Fruit fly (Drosophila melanogaster) whole organism, embryonic: ENCODE measurements around the gene CG31677.

Source experiments
- Adf1 ChIP-seq: fragments of 200-800 bp; sonication (Bioruptor generic); IDR thresholded peaks from 2 replicates; pipeline ENCODE4 v1.3.6; 2022; ENCODE audit warnings: missing biosample characterization, missing genetic modification characterization
- CG10321 ChIP-seq: fragments of 200-800 bp; sonication (Bioruptor generic); IDR thresholded peaks from 2 replicates; pipeline ENCODE4 v1.3.6; 2022; ENCODE audit warnings: missing biosample characterization, missing genetic modification characterization
- CG12769 ChIP-seq: fragments of 200-800 bp; sonication (Bioruptor generic); optimal IDR thresholded peaks from 2 replicates; lab custom pipeline; 2019; ENCODE audit warnings: missing biosample characterization, mild to moderate bottlenecking, missing genetic modification characterization, moderate library complexity
- CG13424 ChIP-seq: fragments of 200-800 bp; sonication (Bioruptor generic); optimal IDR thresholded peaks from 2 replicates; lab custom pipeline; 2019; ENCODE audit warnings: missing biosample characterization, mild to moderate bottlenecking, missing genetic modification characterization, moderate library complexity
- CG14441 ChIP-seq: fragments of 200-800 bp; sonication (Bioruptor generic); IDR thresholded peaks from 2 replicates; pipeline ENCODE4 v1.3.6; 2022; ENCODE audit warnings: missing biosample characterization, missing genetic modification characterization
- CG15601 ChIP-seq: fragments of 200-800 bp; sonication (Bioruptor generic); optimal IDR thresholded peaks from 3 replicates; lab custom pipeline; 2019; ENCODE audit warnings: missing biosample characterization, mild to moderate bottlenecking, missing genetic modification characterization, moderate library complexity
- CG3065 ChIP-seq: fragments of 200-800 bp; sonication (Bioruptor generic); optimal IDR thresholded peaks from 2 replicates; lab custom pipeline; 2016; ENCODE audit warnings: missing biosample characterization, missing genetic modification characterization
- CG32767 ChIP-seq: fragments of 200-800 bp; sonication (Bioruptor generic); IDR thresholded peaks from 2 replicates; pipeline ENCODE4 v1.3.6; 2022; ENCODE audit warnings: missing biosample characterization, missing genetic modification characterization
- CG7963 ChIP-seq: fragments of 200-800 bp; sonication (Bioruptor generic); IDR thresholded peaks from 3 replicates; pipeline ENCODE4 v1.3.6; 2022; ENCODE audit warnings: missing biosample characterization, missing genetic modification characterization; ENCODE audit not compliant: partially characterized antibody
- Deaf1 ChIP-seq: fragments of 200-800 bp; optimal IDR thresholded peaks from 3 replicates; lab custom pipeline; 2019; ENCODE audit warnings: missing biosample characterization, mild to moderate bottlenecking, missing genetic modification characterization, moderate library complexity
- Doc3 ChIP-seq: fragments of 200-800 bp; sonication (Bioruptor generic); IDR thresholded peaks from 3 replicates; pipeline ENCODE4 v1.3.6; 2022; ENCODE audit warnings: missing biosample characterization, missing genetic modification characterization; ENCODE audit not compliant: partially characterized antibody
- Hr78 ChIP-seq, 2 experiments: fragments of 200-800 bp in 1 of 2; fragments of >200 bp in 1 of 2; sonication (Bioruptor generic) in 1 of 2; optimal IDR thresholded peaks; 2 replicates each; lab custom pipeline; 2017 to 2019; ENCODE audit warnings: missing biosample characterization in 2 of 2, missing genetic modification characterization in 2 of 2, mild to moderate bottlenecking in 1 of 2, moderate library complexity in 1 of 2
- Med ChIP-seq: fragments of 200-800 bp; sonication (Bioruptor generic); peaks from one replicate; lab custom pipeline; 2016; ENCODE audit warnings: missing biosample characterization, missing genetic modification characterization, mild to moderate bottlenecking, inconsistent platforms, moderate library complexity
- Tbp ChIP-seq: fragments of >200 bp; optimal IDR thresholded peaks from 2 replicates; lab custom pipeline; 2018; ENCODE audit warnings: missing biosample characterization, missing genetic modification characterization
- Trl ChIP-seq, 3 experiments: fragments of >200 bp in 2 of 3; fragments of 200-800 bp in 1 of 3; sonication (Bioruptor generic) in 1 of 3; optimal IDR thresholded peaks; 2 replicates in 1 of 3; 3 replicates in 2 of 3; lab custom pipeline; 2016 to 2017; ENCODE audit warnings: missing biosample characterization in 1 of 3, missing genetic modification characterization in 1 of 3
- abd-A ChIP-seq: fragments of 200-800 bp; sonication (Bioruptor generic); optimal IDR thresholded peaks from 3 replicates; lab custom pipeline; 2019; ENCODE audit warnings: missing biosample characterization, mild to moderate bottlenecking, missing genetic modification characterization, moderate library complexity
- cg ChIP-seq: fragments of 200-800 bp; sonication (Bioruptor generic); optimal IDR thresholded peaks from 3 replicates; lab custom pipeline; 2019; ENCODE audit warnings: missing biosample characterization, mild to moderate bottlenecking, missing genetic modification characterization, moderate library complexity
- chm ChIP-seq: fragments of 200-800 bp; sonication (Bioruptor generic); IDR thresholded peaks from 2 replicates; pipeline ENCODE4 v1.3.6; 2022; ENCODE audit warnings: missing biosample characterization, missing genetic modification characterization
- crol ChIP-seq: fragments of 200-800 bp; sonication (Bioruptor generic); IDR thresholded peaks from 2 replicates; pipeline ENCODE4 v1.3.6; 2022; ENCODE audit warnings: missing biosample characterization, missing genetic modification characterization
- dimm ChIP-seq: fragments of 200-800 bp; sonication (Bioruptor generic); IDR thresholded peaks from 2 replicates; pipeline ENCODE4 v1.3.6; 2022; ENCODE audit warnings: missing biosample characterization, missing genetic modification characterization
- ewg ChIP-seq: fragments of 200-800 bp; sonication (Bioruptor generic); optimal IDR thresholded peaks from 3 replicates; lab custom pipeline; 2017; ENCODE audit warnings: mild to moderate bottlenecking, missing biosample characterization, missing genetic modification reagents, missing genetic modification characterization
- gfzf ChIP-seq: fragments of 200-800 bp; sonication (Bioruptor generic); optimal IDR thresholded peaks from 2 replicates; lab custom pipeline; 2016; ENCODE audit warnings: missing biosample characterization, mild to moderate bottlenecking, missing genetic modification characterization, moderate library complexity
- gsb-n ChIP-seq: fragments of 200-800 bp; sonication (Bioruptor generic); optimal IDR thresholded peaks from 3 replicates; lab custom pipeline; 2018; ENCODE audit warnings: missing biosample characterization, mild to moderate bottlenecking, missing genetic modification characterization
- nom ChIP-seq: fragments of 200-800 bp; sonication (Bioruptor generic); optimal IDR thresholded peaks from 2 replicates; lab custom pipeline; 2017; ENCODE audit warnings: missing biosample characterization, missing genetic modification characterization, mild to moderate bottlenecking, moderate library complexity, missing genetic modification reagents
- oc ChIP-seq: fragments of 200-800 bp; sonication (Bioruptor generic); optimal IDR thresholded peaks from 2 replicates; lab custom pipeline; 2018; ENCODE audit warnings: missing biosample characterization, mild to moderate bottlenecking, missing genetic modification characterization, moderate library complexity
- pb ChIP-seq: fragments of 200-800 bp; sonication (Bioruptor generic); optimal IDR thresholded peaks from 3 replicates; lab custom pipeline; 2016; ENCODE audit warnings: missing biosample characterization, missing genetic modification characterization
- psq ChIP-seq: fragments of 200-800 bp; sonication (Bioruptor generic); optimal IDR thresholded peaks from 2 replicates; lab custom pipeline; 2017; ENCODE audit warnings: missing biosample characterization, missing genetic modification characterization
- scrt ChIP-seq: fragments of 200-800 bp; sonication (Bioruptor generic); optimal IDR thresholded peaks from 2 replicates; lab custom pipeline; 2018; ENCODE audit warnings: missing biosample characterization, mild to moderate bottlenecking, missing genetic modification characterization, moderate library complexity
- sisA ChIP-seq: fragments of 200-800 bp; sonication (Bioruptor generic); IDR thresholded peaks from 2 replicates; pipeline ENCODE4 v1.3.6; 2022; ENCODE audit warnings: missing biosample characterization, missing genetic modification characterization

CG31677 gene

DNA sequence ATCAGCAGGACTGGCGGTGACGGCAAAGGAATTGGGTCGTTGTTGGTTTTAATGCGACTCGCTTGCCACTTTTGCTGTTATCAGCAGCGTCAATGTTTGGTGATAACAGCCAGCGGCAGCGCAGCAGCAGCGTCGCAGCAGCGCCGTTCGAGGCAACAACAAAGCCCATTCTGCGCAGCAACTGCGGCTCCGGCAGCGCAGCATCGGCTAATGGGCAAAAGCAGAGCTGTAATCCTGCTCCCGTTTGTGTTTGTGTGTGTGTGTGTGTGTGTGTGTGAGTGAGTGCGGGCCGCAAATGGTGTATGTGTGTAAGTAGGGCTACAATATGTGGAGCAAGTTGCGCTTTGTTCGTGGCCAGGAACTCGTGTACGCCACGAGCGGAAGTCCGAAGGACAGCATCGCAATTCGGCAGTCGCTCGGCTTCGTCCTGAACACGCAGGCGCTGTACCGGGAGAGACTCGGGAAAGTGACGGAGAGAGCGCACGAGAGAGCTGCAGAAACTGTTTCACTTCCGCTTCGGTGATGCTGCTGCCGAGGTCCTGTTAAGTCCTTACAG, 42.8 kb downstream of the CG31677 start:
- no peak for TF ChIP-seq oc (tag; lab: Kevin White, UChicago)
- TF ChIP-seq cg (GFP tag; lab: Kevin White, UChicago), result peak; percentile 42
- TF ChIP-seq Trl (optimal IDR thresholded peaks at IDR 0.05; lab: Kevin White, UChicago), result peak; percentile 32 to 44
- no peak for TF ChIP-seq Trl (GFP tag; optimal IDR thresholded peaks at IDR 0.05; lab: Kevin White, UChicago)
- TF ChIP-seq CG13424 (tag; lab: Kevin White, UChicago), result no peak
- TF ChIP-seq nom (GFP tag; lab: Kevin White, UChicago), result no peak
- TF ChIP-seq abd-A (tag; lab: Kevin White, UChicago), result peak; percentile 80
- TF ChIP-seq CG3065 (GFP tag; lab: Kevin White, UChicago), result no peak
- peak; percentile 96 for TF ChIP-seq Deaf1 (tag; lab: Kevin White, UChicago)
- TF ChIP-seq chm (GFP tag; lab: Robert Waterston, UW), result 0 out of 2 replicates have a peak, but pooled peaks have one; percentile 13
- TF ChIP-seq Med (GFP tag; lab: Kevin White, UChicago), result peak; percentile 22
- no peak for TF ChIP-seq CG7963 (GFP tag; lab: Robert Waterston, UW)
- TF ChIP-seq Doc3, result no peak
- TF ChIP-seq dimm (GFP tag; lab: Robert Waterston, UW), result no peak
- no peak for TF ChIP-seq gsb-n (tag; lab: Kevin White, UChicago)
- TF ChIP-seq crol (GFP tag; lab: Robert Waterston, UW), result no peak
- no peak for TF ChIP-seq CG15601 (tag; lab: Kevin White, UChicago)
- TF ChIP-seq Hr78 (GFP tag; optimal IDR thresholded peaks at IDR 0.05; lab: Kevin White, UChicago), result no peak
- TF ChIP-seq psq (GFP tag; lab: Kevin White, UChicago), result no peak
- TF ChIP-seq pb, result no peak
- TF ChIP-seq CG14441 (GFP tag; lab: Robert Waterston, UW), result no peak
- TF ChIP-seq CG32767 (GFP tag; lab: Robert Waterston, UW), result no peak
- no peak for TF ChIP-seq sisA (GFP tag; lab: Robert Waterston, UW)
- TF ChIP-seq CG10321 (GFP tag; lab: Robert Waterston, UW), result no peak
- TF ChIP-seq Adf1 (GFP tag; lab: Robert Waterston, UW), result peak; percentile 93
- TF ChIP-seq gfzf (GFP tag; lab: Kevin White, UChicago), result no peak
- no peak for TF ChIP-seq Tbp (GFP tag; lab: Kevin White, UChicago)
- peak; percentile 76 for TF ChIP-seq ewg (GFP tag; lab: Kevin White, UChicago)
- no peak for TF ChIP-seq scrt
- no peak for TF ChIP-seq CG12769 (tag; lab: Kevin White, UChicago)
